Fruit fly (Drosophila melanogaster) whole organism, embryonic: ENCODE results near the gene CIA30.

ENCODE experiments used
- Ada2b ChIP-seq: fragments of 200-800 bp; sonication (Bioruptor generic); IDR thresholded peaks from 2 replicates; pipeline ENCODE4 v1.3.6; 2022; ENCODE audit warnings: missing biosample characterization, missing genetic modification characterization
- CG10267 ChIP-seq: fragments of 200-800 bp; sonication (Bioruptor generic); optimal IDR thresholded peaks from 2 replicates; lab custom pipeline; 2018; ENCODE audit warnings: missing biosample characterization, mild to moderate bottlenecking, missing genetic modification characterization, moderate library complexity
- CG32767 ChIP-seq: fragments of 200-800 bp; sonication (Bioruptor generic); IDR thresholded peaks from 2 replicates; pipeline ENCODE4 v1.3.6; 2022; ENCODE audit warnings: missing biosample characterization, missing genetic modification characterization
- CG4282 ChIP-seq: fragments of 200-800 bp; sonication (Bioruptor generic); optimal IDR thresholded peaks from 2 replicates; lab custom pipeline; 2016; ENCODE audit warnings: missing biosample characterization, missing genetic modification characterization
- CG4328 ChIP-seq: fragments of 200-800 bp; sonication (Bioruptor generic); optimal IDR thresholded peaks from 3 replicates; lab custom pipeline; 2017; ENCODE audit warnings: missing biosample characterization, missing genetic modification reagents, missing genetic modification characterization
- CG4360 ChIP-seq: fragments of 200-800 bp; sonication (Bioruptor generic); IDR thresholded peaks from 2 replicates; pipeline ENCODE4 v1.3.6; 2022; ENCODE audit warnings: missing biosample characterization, missing genetic modification characterization
- CG5953 ChIP-seq: fragments of 200-800 bp; sonication (Bioruptor generic); IDR thresholded peaks from 2 replicates; pipeline ENCODE4 v1.3.6; 2022; ENCODE audit warnings: missing biosample characterization, missing genetic modification characterization
- ap ChIP-seq: fragments of 200-800 bp; sonication (Bioruptor generic); IDR thresholded peaks from 2 replicates; pipeline ENCODE4 v1.3.6; 2022; ENCODE audit warnings: missing biosample characterization, missing genetic modification characterization
- chinmo ChIP-seq: fragments of 200-800 bp; sonication (Bioruptor generic); IDR thresholded peaks from 4 replicates; pipeline ENCODE4 v1.3.6; 2022; ENCODE audit warnings: missing biosample characterization, missing genetic modification characterization; ENCODE audit not compliant: partially characterized antibody
- luna ChIP-seq: fragments of 200-800 bp; sonication (Bioruptor generic); optimal IDR thresholded peaks from 2 replicates; lab custom pipeline; 2016; ENCODE audit warnings: missing biosample characterization, missing genetic modification characterization
- otp ChIP-seq: fragments of 200-800 bp; sonication (Bioruptor generic); IDR thresholded peaks from 3 replicates; pipeline ENCODE4, ENCODE4 v1.3.6; 2022; ENCODE audit warnings: missing biosample characterization, missing genetic modification characterization
- tx ChIP-seq: fragments of 200-800 bp; sonication (Bioruptor generic); optimal IDR thresholded peaks from 2 replicates; lab custom pipeline; 2016; ENCODE audit warnings: missing biosample characterization, missing genetic modification characterization

CIA30 gene

DNA sequence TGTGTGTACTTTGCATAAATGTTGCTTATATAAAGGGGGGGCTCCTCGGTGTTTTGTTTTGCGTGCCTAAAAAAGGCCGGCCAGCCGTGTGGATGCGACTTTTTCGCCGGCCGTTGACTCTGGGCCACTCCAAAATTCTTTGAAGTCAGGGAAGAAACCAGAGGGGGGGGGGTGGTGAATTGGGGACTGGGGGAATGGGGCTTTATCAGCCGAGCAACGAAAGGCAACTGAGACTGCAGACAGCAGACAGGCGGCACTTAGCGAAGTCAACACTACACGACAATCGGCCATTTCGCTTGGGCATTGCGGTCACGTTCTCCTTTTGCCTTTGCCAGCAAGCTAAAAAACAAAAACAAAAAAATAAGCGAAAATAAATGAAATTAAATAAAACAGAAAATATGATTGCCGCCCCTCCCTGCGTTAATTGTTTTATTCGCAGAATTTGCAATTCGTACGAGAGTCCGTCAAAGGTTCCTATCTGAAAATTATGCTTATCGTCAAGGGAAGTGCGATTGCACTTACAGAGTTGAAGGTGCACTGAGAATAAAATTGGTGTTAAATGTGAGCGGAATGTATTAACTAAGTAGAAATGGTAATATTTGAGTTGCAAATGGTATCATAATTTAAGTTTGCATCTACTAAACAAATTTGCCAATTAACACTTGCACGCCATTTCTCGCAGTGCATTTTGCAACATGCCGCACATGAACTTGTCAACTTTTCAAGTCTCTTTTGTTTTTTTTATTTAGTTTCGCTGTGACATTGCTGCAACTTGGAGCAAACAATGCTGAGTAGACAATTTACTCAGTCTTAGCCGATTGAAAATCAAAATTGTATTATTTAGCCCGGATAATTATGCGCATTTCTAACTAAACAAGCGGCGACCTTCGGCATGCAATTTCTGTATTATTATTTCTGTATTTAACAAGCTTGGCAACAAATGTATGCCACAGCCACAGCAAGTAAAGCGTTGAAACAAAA, 49.5 kb downstream of the CIA30 start (continued):
- TF ChIP-seq CG5953 (GFP tag; lab: Robert Waterston, UW) (no peak), Ada2b (GFP tag; lab: Robert Waterston, UW) (peak; percentile 24; the same call in 1 of the 2 replicates), CG4360 (no peak), CG10267 (no peak), CG4282 (no peak), chinmo (GFP tag; lab: Robert Waterston, UW) (no peak), luna (GFP tag; lab: Kevin White, UChicago) (no peak), tx (GFP tag; lab: Kevin White, UChicago) (no peak), ap (GFP tag; lab: Robert Waterston, UW) (no peak), CG4328 (GFP tag; lab: Kevin White, UChicago) (no peak), CG32767 (GFP tag; lab: Robert Waterston, UW) (no peak), otp (no peak)
